Fruit fly (Drosophila melanogaster) whole organism, embryonic: Measurements from ENCODE around the gene Set2.

Experiments used
- B-H1 ChIP-seq: fragments of 200-800 bp; sonication (Bioruptor generic); IDR thresholded peaks from 3 replicates; pipeline ENCODE4 v1.3.6; 2022; ENCODE audit warnings: missing biosample characterization, missing genetic modification characterization
- B-H2 ChIP-seq: fragments of 200-800 bp; sonication (Bioruptor generic); optimal IDR thresholded peaks from 2 replicates; lab custom pipeline; 2018; ENCODE audit warnings: missing biosample characterization, mild to moderate bottlenecking, missing genetic modification characterization
- BtbVII ChIP-seq: fragments of 200-800 bp; sonication (Bioruptor generic); optimal IDR thresholded peaks from 3 replicates; lab custom pipeline; 2017; ENCODE audit warnings: missing biosample characterization, mild to moderate bottlenecking, missing genetic modification characterization
- CG10209 ChIP-seq: fragments of 200-800 bp; sonication (Bioruptor generic); optimal IDR thresholded peaks from 3 replicates; lab custom pipeline; 2017; ENCODE audit warnings: missing biosample characterization, mild to moderate bottlenecking, missing genetic modification characterization, missing genetic modification reagents
- CG11398 ChIP-seq: fragments of 200-800 bp; sonication (Bioruptor generic); optimal IDR thresholded peaks from 2 replicates; lab custom pipeline; 2016; ENCODE audit warnings: missing biosample characterization, missing genetic modification characterization
- CG12236 ChIP-seq: fragments of 200-800 bp; sonication (Bioruptor generic); optimal IDR thresholded peaks from 2 replicates; lab custom pipeline; 2016; ENCODE audit warnings: missing biosample characterization, missing genetic modification characterization
- CG12391 ChIP-seq: fragments of 200-800 bp; sonication (Bioruptor generic); optimal IDR thresholded peaks from 3 replicates; lab custom pipeline; 2018; ENCODE audit warnings: missing biosample characterization, mild to moderate bottlenecking, missing genetic modification characterization, moderate library complexity
- CG12659 ChIP-seq: fragments of 200-800 bp; sonication (Bioruptor generic); optimal IDR thresholded peaks from 3 replicates; lab custom pipeline; 2017; ENCODE audit warnings: mild to moderate bottlenecking, missing biosample characterization, missing genetic modification reagents, missing genetic modification characterization
- CG13123 ChIP-seq: fragments of 200-800 bp; sonication (Bioruptor generic); optimal IDR thresholded peaks from 2 replicates; lab custom pipeline; 2016; ENCODE audit warnings: missing biosample characterization, missing genetic modification characterization
- CG18599 ChIP-seq: fragments of 200-800 bp; sonication (Bioruptor generic); optimal IDR thresholded peaks from 3 replicates; lab custom pipeline; 2017; ENCODE audit warnings: missing biosample characterization, missing genetic modification characterization, mild to moderate bottlenecking, moderate library complexity, missing genetic modification reagents
- CG2129 ChIP-seq: fragments of 200-800 bp; sonication (Bioruptor generic); IDR thresholded peaks from 2 replicates; pipeline ENCODE4 v1.3.6; 2022; ENCODE audit warnings: missing biosample characterization, missing genetic modification characterization; ENCODE audit not compliant: partially characterized antibody
- CG30431 ChIP-seq: fragments of 200-800 bp; sonication (Bioruptor generic); optimal IDR thresholded peaks from 2 replicates; lab custom pipeline; 2017; ENCODE audit warnings: missing biosample characterization, missing genetic modification characterization
- CG3065 ChIP-seq: fragments of 200-800 bp; sonication (Bioruptor generic); optimal IDR thresholded peaks from 2 replicates; lab custom pipeline; 2016; ENCODE audit warnings: missing biosample characterization, missing genetic modification characterization
- CG6175 ChIP-seq: fragments of 200-800 bp; sonication (Bioruptor generic); IDR thresholded peaks from 3 replicates; pipeline ENCODE4 v1.3.6; 2022; ENCODE audit warnings: missing biosample characterization, missing genetic modification characterization
- CG7556 ChIP-seq: fragments of 200-800 bp; sonication (Bioruptor generic); optimal IDR thresholded peaks from 2 replicates; lab custom pipeline; 2017; ENCODE audit warnings: missing biosample characterization, mild to moderate bottlenecking, missing genetic modification characterization
- CG7745 ChIP-seq: fragments of 200-800 bp; sonication (Bioruptor generic); optimal IDR thresholded peaks from 2 replicates; lab custom pipeline; 2018; ENCODE audit warnings: missing biosample characterization, mild to moderate bottlenecking, missing genetic modification characterization, moderate library complexity
- CG9609 ChIP-seq: fragments of 200-800 bp; sonication (Bioruptor generic); optimal IDR thresholded peaks from 3 replicates; lab custom pipeline; 2016; ENCODE audit warnings: missing biosample characterization, missing genetic modification characterization
- CG9932 ChIP-seq: fragments of 200-800 bp; sonication (Bioruptor generic); IDR thresholded peaks from 2 replicates; pipeline ENCODE4 v1.3.6; 2022; ENCODE audit warnings: missing biosample characterization, missing genetic modification characterization
- CkIIα-i1 ChIP-seq: fragments of 200-800 bp; sonication (Bioruptor generic); IDR thresholded peaks from 2 replicates; pipeline ENCODE4 v1.3.6; 2022; ENCODE audit warnings: missing biosample characterization, missing genetic modification characterization
- D ChIP-seq, 2 experiments: fragments of 200-800 bp in 1 of 2; fragments of >200 bp in 1 of 2; sonication (Bioruptor generic) in 1 of 2; optimal IDR thresholded peaks; 2 replicates in 1 of 2; 3 replicates in 1 of 2; lab custom pipeline; 2017; ENCODE audit warnings: mild to moderate bottlenecking in 1 of 2, missing biosample characterization in 1 of 2, missing genetic modification characterization in 1 of 2, missing genetic modification reagents in 1 of 2
- Hey ChIP-seq: fragments of 200-800 bp; sonication (Bioruptor generic); optimal IDR thresholded peaks from 3 replicates; lab custom pipeline; 2018; ENCODE audit warnings: missing biosample characterization, mild to moderate bottlenecking, missing genetic modification characterization
- Nf-YC ChIP-seq: fragments of 200-800 bp; optimal IDR thresholded peaks from 3 replicates; lab custom pipeline; 2019; ENCODE audit warnings: missing biosample characterization, mild to moderate bottlenecking, missing genetic modification characterization, moderate library complexity
- Oli ChIP-seq: fragments of 200-800 bp; sonication (Bioruptor generic); optimal IDR thresholded peaks from 2 replicates; lab custom pipeline; 2018; ENCODE audit warnings: missing biosample characterization, mild to moderate bottlenecking, missing genetic modification characterization, moderate library complexity
- Poxn ChIP-seq: fragments of 200-800 bp; sonication (Bioruptor generic); IDR thresholded peaks from 2 replicates; pipeline ENCODE4 v1.3.6; 2022; ENCODE audit warnings: missing biosample characterization, missing genetic modification characterization
- Rfx ChIP-seq: fragments of 200-800 bp; sonication (Bioruptor generic); IDR thresholded peaks from 2 replicates; pipeline ENCODE4 v1.3.6; 2022; ENCODE audit warnings: missing biosample characterization, missing genetic modification characterization
- TFAM ChIP-seq: fragments of 200-800 bp; sonication (Bioruptor generic); optimal IDR thresholded peaks from 2 replicates; lab custom pipeline; 2017; ENCODE audit warnings: missing biosample characterization, missing genetic modification characterization, inconsistent platforms
- abd-A ChIP-seq: fragments of 200-800 bp; sonication (Bioruptor generic); optimal IDR thresholded peaks from 3 replicates; lab custom pipeline; 2019; ENCODE audit warnings: missing biosample characterization, mild to moderate bottlenecking, missing genetic modification characterization, moderate library complexity
- ash1 ChIP-seq: fragments of 200-800 bp; sonication (Bioruptor generic); optimal IDR thresholded peaks from 2 replicates; lab custom pipeline; 2018; ENCODE audit warnings: missing biosample characterization, mild to moderate bottlenecking, missing genetic modification characterization
- bbx ChIP-seq: fragments of 200-800 bp; sonication (Bioruptor generic); IDR thresholded peaks from 2 replicates; pipeline ENCODE4 v1.3.6; 2022; ENCODE audit warnings: missing biosample characterization, missing genetic modification characterization; ENCODE audit not compliant: partially characterized antibody
- corto ChIP-seq: fragments of 200-800 bp; sonication (Bioruptor generic); optimal IDR thresholded peaks from 2 replicates; lab custom pipeline; 2016; ENCODE audit warnings: missing biosample characterization, mild to moderate bottlenecking, missing genetic modification characterization, moderate library complexity
- da ChIP-seq: fragments of 200-800 bp; sonication (Bioruptor generic); optimal IDR thresholded peaks from 2 replicates; lab custom pipeline; 2016; ENCODE audit warnings: missing biosample characterization, missing genetic modification characterization
- ewg ChIP-seq: fragments of 200-800 bp; sonication (Bioruptor generic); optimal IDR thresholded peaks from 3 replicates; lab custom pipeline; 2017; ENCODE audit warnings: mild to moderate bottlenecking, missing biosample characterization, missing genetic modification reagents, missing genetic modification characterization
- exex ChIP-seq: fragments of 200-800 bp; sonication (Bioruptor generic); optimal IDR thresholded peaks from 4 replicates; lab custom pipeline; 2018; ENCODE audit warnings: missing biosample characterization, mild to moderate bottlenecking, missing genetic modification characterization, moderate library complexity
- fd102C ChIP-seq: fragments of 200-800 bp; sonication (Bioruptor generic); optimal IDR thresholded peaks from 2 replicates; lab custom pipeline; 2018; ENCODE audit warnings: missing biosample characterization, mild to moderate bottlenecking, missing genetic modification characterization, moderate library complexity
- fd96Cb ChIP-seq: fragments of 200-800 bp; sonication (Bioruptor generic); optimal IDR thresholded peaks from 2 replicates; lab custom pipeline; 2018; ENCODE audit warnings: missing biosample characterization, mild to moderate bottlenecking, missing genetic modification characterization, moderate library complexity
- fru ChIP-seq: fragments of >200 bp; optimal IDR thresholded peaks from 2 replicates; lab custom pipeline; 2017
- gsb-n ChIP-seq: fragments of 200-800 bp; sonication (Bioruptor generic); optimal IDR thresholded peaks from 3 replicates; lab custom pipeline; 2018; ENCODE audit warnings: missing biosample characterization, mild to moderate bottlenecking, missing genetic modification characterization
- inv ChIP-seq: fragments of 200-800 bp; sonication (Bioruptor generic); IDR thresholded peaks from 2 replicates; pipeline ENCODE4 v1.3.6; 2022; ENCODE audit warnings: missing biosample characterization, missing genetic modification characterization; ENCODE audit not compliant: partially characterized antibody
- klu ChIP-seq: fragments of 200-800 bp; sonication (Bioruptor generic); IDR thresholded peaks from 2 replicates; pipeline ENCODE4 v1.3.6; 2022; ENCODE audit warnings: missing biosample characterization, missing genetic modification characterization
- nau ChIP-seq: fragments of 200-800 bp; sonication (Bioruptor generic); optimal IDR thresholded peaks from 3 replicates; lab custom pipeline; 2017; ENCODE audit warnings: missing biosample characterization, mild to moderate bottlenecking, missing genetic modification characterization, missing genetic modification reagents
- nom ChIP-seq: fragments of 200-800 bp; sonication (Bioruptor generic); optimal IDR thresholded peaks from 2 replicates; lab custom pipeline; 2017; ENCODE audit warnings: missing biosample characterization, missing genetic modification characterization, mild to moderate bottlenecking, moderate library complexity, missing genetic modification reagents
- psq ChIP-seq: fragments of 200-800 bp; sonication (Bioruptor generic); optimal IDR thresholded peaks from 2 replicates; lab custom pipeline; 2017; ENCODE audit warnings: missing biosample characterization, missing genetic modification characterization
- pum ChIP-seq: fragments of 200-800 bp; sonication (Bioruptor generic); optimal IDR thresholded peaks from 2 replicates; lab custom pipeline; 2016; ENCODE audit warnings: missing biosample characterization, missing genetic modification characterization
- rib ChIP-seq: fragments of 200-800 bp; sonication (Bioruptor generic); IDR thresholded peaks from 2 replicates; pipeline ENCODE4 v1.3.6; 2022; ENCODE audit warnings: missing biosample characterization, missing genetic modification characterization
- sd ChIP-seq: fragments of 200-800 bp; sonication (Bioruptor generic); optimal IDR thresholded peaks from 3 replicates; lab custom pipeline; 2018; ENCODE audit warnings: missing biosample characterization, mild to moderate bottlenecking, missing genetic modification characterization, moderate library complexity
- seq ChIP-seq: fragments of 200-800 bp; sonication (Bioruptor generic); IDR thresholded peaks from 2 replicates; pipeline ENCODE4 v1.3.6; 2022; ENCODE audit warnings: missing biosample characterization, missing genetic modification characterization
- sisA ChIP-seq: fragments of 200-800 bp; sonication (Bioruptor generic); IDR thresholded peaks from 2 replicates; pipeline ENCODE4 v1.3.6; 2022; ENCODE audit warnings: missing biosample characterization, missing genetic modification characterization
- sr ChIP-seq: fragments of 200-800 bp; sonication (Bioruptor generic); IDR thresholded peaks from 3 replicates; pipeline ENCODE4 v1.3.6; 2022; ENCODE audit warnings: missing biosample characterization, missing genetic modification characterization
- trem ChIP-seq: fragments of 200-800 bp; optimal IDR thresholded peaks from 3 replicates; lab custom pipeline; 2019; ENCODE audit warnings: missing biosample characterization, mild to moderate bottlenecking, missing genetic modification characterization, moderate library complexity

The Set2 gene

dm6 chrX:13384583-13385342 is 28.3 kb upstream of the Set2 start, which contains the start of the genes Rbp1-like and Tim9a (continued):
- no peak for TF ChIP-seq D (optimal IDR thresholded peaks at IDR 0.05; lab: Kevin White, UChicago)
- TF ChIP-seq D (GFP tag; optimal IDR thresholded peaks at IDR 0.05; lab: Kevin White, UChicago), result no peak
- no peak for TF ChIP-seq CG7745 (tag; lab: Kevin White, UChicago)
- peak; percentile 63 for TF ChIP-seq CG18599 (GFP tag; lab: Kevin White, UChicago)
- no peak for TF ChIP-seq rib (GFP tag; lab: Robert Waterston, UW)
- no peak for TF ChIP-seq CG30431 (GFP tag; lab: Kevin White, UChicago)
- TF ChIP-seq fd96Cb (tag; lab: Kevin White, UChicago), result no peak
- TF ChIP-seq CG9609, result no peak
- peak; percentile 14 for TF ChIP-seq nom
- peak; percentile 83 for TF ChIP-seq CG12659
- no peak for TF ChIP-seq ewg (GFP tag; lab: Kevin White, UChicago)
- TF ChIP-seq Nf-YC (tag; lab: Kevin White, UChicago), result peak; percentile 82
- no peak for TF ChIP-seq CkIIα-i1 (GFP tag; lab: Robert Waterston, UW)
- TF ChIP-seq CG13123 (GFP tag; lab: Kevin White, UChicago), result no peak
- no peak for TF ChIP-seq fd102C (GFP tag; lab: Kevin White, UChicago)
- no peak for TF ChIP-seq sr (GFP tag; lab: Robert Waterston, UW)
- TF ChIP-seq inv, result peak; percentile 76
- TF ChIP-seq ash1 (GFP tag; lab: Kevin White, UChicago), result no peak
- 0 out of 2 replicates have a peak, but pooled peaks have one; percentile 15 for TF ChIP-seq klu (GFP tag; lab: Robert Waterston, UW)
- TF ChIP-seq CG10209 (GFP tag; lab: Kevin White, UChicago), result peak; percentile 28
- TF ChIP-seq sisA (GFP tag; lab: Robert Waterston, UW), result no peak
- no peak for TF ChIP-seq CG6175 (GFP tag; lab: Robert Waterston, UW)
- TF ChIP-seq exex, result peak; percentile 9
- no peak for TF ChIP-seq da (GFP tag; lab: Kevin White, UChicago)
- TF ChIP-seq B-H2 (GFP tag; lab: Kevin White, UChicago), result peak; percentile 11
- TF ChIP-seq CG12391 (tag; lab: Kevin White, UChicago), result peak; percentile 66
- TF ChIP-seq TFAM, result no peak
- TF ChIP-seq CG12236 (GFP tag; lab: Kevin White, UChicago), result no peak
- no peak for TF ChIP-seq Oli (tag; lab: Kevin White, UChicago)
- no peak for TF ChIP-seq CG11398 (GFP tag; lab: Kevin White, UChicago)
- peak; percentile 70 for TF ChIP-seq trem (tag; lab: Kevin White, UChicago)
- 0 out of 2 replicates have a peak, but pooled peaks have one; percentile 17 for TF ChIP-seq bbx (GFP tag; lab: Robert Waterston, UW)
- no peak for TF ChIP-seq seq (GFP tag; lab: Robert Waterston, UW)
- TF ChIP-seq Poxn (GFP tag; lab: Robert Waterston, UW), result no peak
- peak; percentile 56 for TF ChIP-seq Rfx (GFP tag; lab: Robert Waterston, UW)
- no peak for TF ChIP-seq CG3065
- TF ChIP-seq CG7556 (GFP tag; lab: Kevin White, UChicago), result peak; percentile 41
- TF ChIP-seq fru (lab: Kevin White, UChicago), result no peak
- no peak for TF ChIP-seq psq
- peak; percentile 5 for TF ChIP-seq BtbVII (GFP tag; lab: Kevin White, UChicago)
- peak; percentile 65 for TF ChIP-seq CG9932 (GFP tag; lab: Robert Waterston, UW)
- TF ChIP-seq sd (tag; lab: Kevin White, UChicago), result peak; percentile 68
- TF ChIP-seq B-H1, result no peak
- no peak for TF ChIP-seq pum (GFP tag; lab: Kevin White, UChicago)
- no peak for TF ChIP-seq gsb-n (tag; lab: Kevin White, UChicago)
- TF ChIP-seq nau, result no peak
- no peak for TF ChIP-seq abd-A (tag; lab: Kevin White, UChicago)
- TF ChIP-seq corto (GFP tag; lab: Kevin White, UChicago), result no peak
- TF ChIP-seq Hey (tag; lab: Kevin White, UChicago), result no peak
- TF ChIP-seq CG2129, result peak; percentile 54
